Worm (Caenorhabditis elegans) whole organism, young adult: Measurements from ENCODE around the gene nep-25.

Experiments used
- B0035.1 ChIP-seq: sonication (generic microtip); optimal IDR thresholded peaks from 2 replicates; lab custom pipeline; 2016; ENCODE audit warnings: missing genetic modification characterization, mild to moderate bottlenecking, missing compliant biosample characterization, missing genotype, missing genetic modification reagents
- F33H1.4 ChIP-seq: fragments of 200-800 bp; sonication (Bioruptor generic); IDR thresholded peaks from 2 replicates; pipeline ENCODE4 v1.3.6; 2022; ENCODE audit warnings: missing genetic modification reagents, missing genetic modification characterization, missing compliant biosample characterization
- F37B4.10 ChIP-seq: fragments of 200-800 bp; sonication (Bioruptor generic); IDR thresholded peaks from 2 replicates; pipeline ENCODE4 v1.3.6; 2022; ENCODE audit warnings: missing genetic modification characterization, missing compliant biosample characterization
- F52B5.7 ChIP-seq: sonication (generic microtip); optimal IDR thresholded peaks from 2 replicates; lab custom pipeline; 2016; ENCODE audit warnings: mild to moderate bottlenecking, missing genetic modification characterization, missing compliant biosample characterization
- F57A8.1 ChIP-seq: fragments of 200-800 bp; sonication (Bioruptor generic); optimal IDR thresholded peaks from 2 replicates; lab custom pipeline; 2018; ENCODE audit warnings: mild to moderate bottlenecking, missing genetic modification characterization, moderate library complexity, missing compliant biosample characterization
- F57C9.4 ChIP-seq: sonication (generic microtip); optimal IDR thresholded peaks from 2 replicates; lab custom pipeline; 2017; ENCODE audit warnings: mild to moderate bottlenecking, missing genetic modification characterization, missing compliant biosample characterization
- K11D2.4 ChIP-seq: fragments of 200-800 bp; sonication (Bioruptor generic); IDR thresholded peaks from 2 replicates; pipeline ENCODE4 v1.3.6; 2022; ENCODE audit warnings: missing genetic modification reagents, missing genetic modification characterization, missing compliant biosample characterization
- Y53G8AR.9 ChIP-seq: fragments of 200-800 bp; sonication (Bioruptor generic); conservative IDR thresholded peaks from 2 replicates; pipeline ENCODE4 v1.3.6; 2022; ENCODE audit warnings: missing genetic modification reagents, missing genetic modification characterization, missing compliant biosample characterization
- Y79H2A.3 ChIP-seq: fragments of 200-800 bp; sonication (Bioruptor generic); conservative IDR thresholded peaks from 2 replicates; pipeline ENCODE4 v1.3.6; 2022; ENCODE audit warnings: missing genetic modification reagents, missing genetic modification characterization, missing compliant biosample characterization
- ZK185.1 ChIP-seq: sonication (generic microtip); optimal IDR thresholded peaks from 2 replicates; lab custom pipeline; 2016; ENCODE audit warnings: mild to moderate bottlenecking, missing genetic modification characterization, missing compliant biosample characterization; ENCODE audit not compliant: poor library complexity, severe bottlenecking
- aptf-2 ChIP-seq: fragments of 200-800 bp; sonication (Bioruptor generic); conservative IDR thresholded peaks from 2 replicates; pipeline ENCODE4 v1.3.6; 2022; ENCODE audit warnings: missing genetic modification reagents, missing genetic modification characterization, missing compliant biosample characterization
- attf-5 ChIP-seq: fragments of 200-800 bp; sonication (Bioruptor generic); optimal IDR thresholded peaks from 2 replicates; lab custom pipeline; 2018; ENCODE audit warnings: mild to moderate bottlenecking, missing genetic modification characterization, missing compliant biosample characterization
- ceh-58 ChIP-seq: fragments of 200-800 bp; sonication (Bioruptor generic); IDR thresholded peaks from 2 replicates; pipeline ENCODE4 v1.3.6; 2022; ENCODE audit warnings: missing genetic modification characterization, missing compliant biosample characterization
- dox-1 ChIP-seq: fragments of 200-800 bp; sonication (Bioruptor generic); IDR thresholded peaks from 2 replicates; pipeline ENCODE4 v1.3.6; 2022; ENCODE audit warnings: missing genetic modification reagents, missing genetic modification characterization, missing compliant biosample characterization
- dpff-1 ChIP-seq: sonication (generic microtip); optimal IDR thresholded peaks from 2 replicates; lab custom pipeline; 2017; ENCODE audit warnings: mild to moderate bottlenecking, missing genetic modification characterization, missing compliant biosample characterization
- dpl-1 ChIP-seq: fragments of 150-350 bp; optimal IDR thresholded peaks from 2 replicates; lab custom pipeline; 2014; ENCODE audit warnings: missing biosample characterization, missing genetic modification reagents, missing genetic modification characterization
- egrh-3 ChIP-seq: fragments of 200-800 bp; sonication (Bioruptor generic); IDR thresholded peaks from 2 replicates; pipeline ENCODE4 v1.3.6; 2022; ENCODE audit warnings: missing genetic modification reagents, missing genetic modification characterization, missing compliant biosample characterization
- ekl-4 ChIP-seq: fragments of 200-800 bp; sonication (Bioruptor generic); IDR thresholded peaks from 2 replicates; pipeline ENCODE4 v1.3.6; 2022; ENCODE audit warnings: missing genetic modification reagents, missing genetic modification characterization, missing compliant biosample characterization
- hlh-12 ChIP-seq: sonication (generic microtip); optimal IDR thresholded peaks from 2 replicates; lab custom pipeline; 2016; ENCODE audit warnings: missing genetic modification characterization, missing compliant biosample characterization
- hmg-1.2 ChIP-seq: fragments of 200-800 bp; sonication (Bioruptor generic); IDR thresholded peaks from 2 replicates; pipeline ENCODE4 v1.3.6; 2022; ENCODE audit warnings: missing genetic modification reagents, missing genetic modification characterization, missing compliant biosample characterization
- let-526 ChIP-seq: fragments of 200-800 bp; sonication (Bioruptor generic); IDR thresholded peaks from 2 replicates; pipeline ENCODE4 v1.3.6; 2022; ENCODE audit warnings: missing genetic modification reagents, missing genetic modification characterization, missing compliant biosample characterization
- lin-26 ChIP-seq: fragments of 200-800 bp; sonication (Bioruptor generic); IDR thresholded peaks from 2 replicates; pipeline ENCODE4 v1.3.6; 2022; ENCODE audit warnings: missing genetic modification reagents, missing genetic modification characterization, missing compliant biosample characterization
- lin-40 ChIP-seq: sonication (generic microtip); optimal IDR thresholded peaks from 2 replicates; lab custom pipeline; 2016; ENCODE audit warnings: missing genetic modification characterization, mild to moderate bottlenecking, missing compliant biosample characterization, missing genotype, missing genetic modification reagents
- mel-28 ChIP-seq: sonication (generic microtip); optimal IDR thresholded peaks from 2 replicates; lab custom pipeline; 2016; ENCODE audit warnings: borderline replicate concordance, mild to moderate bottlenecking, missing genetic modification characterization, missing compliant biosample characterization
- nfya-1 ChIP-seq: sonication (generic microtip); optimal IDR thresholded peaks from 2 replicates; lab custom pipeline; 2017; ENCODE audit warnings: antibody characterized with exemption, missing compliant biosample characterization, missing genetic modification characterization, borderline replicate concordance; ENCODE audit not compliant: insufficient read depth
- nfyb-1 ChIP-seq: fragments of 200-800 bp; sonication (Bioruptor generic); IDR thresholded peaks from 2 replicates; pipeline ENCODE4 v1.3.6; 2022; ENCODE audit warnings: missing genetic modification reagents, missing genetic modification characterization, missing compliant biosample characterization
- nhr-120 ChIP-seq: fragments of 200-800 bp; sonication (Bioruptor generic); IDR thresholded peaks from 2 replicates; pipeline ENCODE4 v1.3.6; 2022; ENCODE audit warnings: missing genetic modification characterization, missing compliant biosample characterization
- nhr-80 ChIP-seq: sonication (generic microtip); optimal IDR thresholded peaks from 2 replicates; lab custom pipeline; 2016; ENCODE audit warnings: missing genetic modification characterization, missing compliant biosample characterization
- nhr-90 ChIP-seq: sonication (generic microtip); optimal IDR thresholded peaks from 2 replicates; lab custom pipeline; 2016; ENCODE audit warnings: missing genotype, mild to moderate bottlenecking, missing genetic modification characterization, missing compliant biosample characterization
- rcor-1 ChIP-seq: fragments of 200-800 bp; sonication (Bioruptor generic); IDR thresholded peaks from 2 replicates; pipeline ENCODE4 v1.3.6; 2022; ENCODE audit warnings: missing genetic modification reagents, missing genetic modification characterization, missing compliant biosample characterization
- sdz-38 ChIP-seq: sonication (generic microtip); optimal IDR thresholded peaks from 2 replicates; lab custom pipeline; 2016; ENCODE audit warnings: missing genotype, missing genetic modification characterization, missing compliant biosample characterization
- sea-2 ChIP-seq: fragments of 200-800 bp; sonication (Bioruptor generic); IDR thresholded peaks from 2 replicates; pipeline ENCODE4 v1.3.6; 2022; ENCODE audit warnings: missing genetic modification characterization, missing compliant biosample characterization
- snpc-3.4 ChIP-seq: sonication (generic microtip); optimal IDR thresholded peaks from 2 replicates; lab custom pipeline; 2017; ENCODE audit warnings: missing genetic modification characterization, mild to moderate bottlenecking, missing compliant biosample characterization, antibody characterized with exemption, moderate library complexity, missing genotype, missing genetic modification reagents
- snpc-4 ChIP-seq, 5 experiments: fragments of 150-350 bp in 1 of 5; sonication (generic microtip) in 4 of 5; optimal IDR thresholded peaks; 2 replicates each; lab custom pipeline; 2014 to 2018; ENCODE audit warnings: missing genetic modification characterization in 5 of 5, missing biosample characterization in 3 of 5, antibody characterized with exemption in 2 of 5, mild to moderate bottlenecking in 2 of 5, missing compliant biosample characterization in 2 of 5, missing genotype in 2 of 5, moderate library complexity in 2 of 5, missing genetic modification reagents in 1 of 5
- somi-1 ChIP-seq: fragments of 200-800 bp; sonication (Bioruptor generic); optimal IDR thresholded peaks from 2 replicates; lab custom pipeline; 2018; ENCODE audit warnings: mild to moderate bottlenecking, missing genetic modification characterization, missing compliant biosample characterization
- unc-130 ChIP-seq: sonication (generic microtip); optimal IDR thresholded peaks from 2 replicates; lab custom pipeline; 2016; ENCODE audit warnings: missing genetic modification reagents, missing genetic modification characterization, missing compliant biosample characterization
- unc-62 ChIP-seq: fragments of 150-350 bp; optimal IDR thresholded peaks from 2 replicates; lab custom pipeline; 2014; ENCODE audit warnings: missing biosample characterization, missing genetic modification reagents, missing genetic modification characterization
- zim-3 ChIP-seq: sonication (generic microtip); optimal IDR thresholded peaks from 2 replicates; lab custom pipeline; 2017; ENCODE audit warnings: mild to moderate bottlenecking, missing genetic modification characterization, moderate library complexity, missing compliant biosample characterization
- ztf-25 ChIP-seq: fragments of 200-800 bp; sonication (Bioruptor generic); IDR thresholded peaks from 2 replicates; pipeline ENCODE4 v1.3.6; 2022; ENCODE audit warnings: missing genetic modification reagents, missing genetic modification characterization, missing compliant biosample characterization

Gene nep-25

ce11 chrII:5819655-5820054, 22.4 kb upstream of the nep-25 start (continued):
- TF ChIP-seq F57A8.1 (GFP tag; lab: Kevin White, UChicago) (no peak), lin-40 (tag; lab: Kevin White, UChicago) (no peak)

DNA sequence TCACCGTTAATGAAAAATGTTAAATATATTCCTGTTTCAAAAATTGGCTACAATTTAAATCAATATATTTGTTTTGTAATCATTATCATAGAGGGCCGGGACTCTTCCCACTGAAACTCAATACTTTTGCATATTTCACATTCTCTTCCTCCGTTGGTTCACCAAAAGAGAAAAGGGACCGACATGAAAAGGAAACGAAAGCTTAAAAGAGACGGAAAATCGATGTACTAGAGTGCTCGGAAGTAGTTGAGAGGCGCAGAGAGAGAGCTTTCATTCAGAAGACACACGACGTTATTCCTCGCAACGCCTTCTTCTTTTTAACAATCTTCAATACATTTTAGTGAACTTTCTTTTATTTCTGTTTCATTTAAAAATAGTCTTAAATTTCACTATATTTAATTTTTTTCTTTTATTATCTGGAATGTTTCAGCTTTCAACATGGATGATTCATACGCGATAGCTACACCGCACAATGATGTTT, 21.7 kb upstream of the nep-25 start, which contains the start of gene ehs-1:
TSS of gene ehs-1 (plus strand) at position 431 of the 481 bp plus-strand sequence.
- TF ChIP-seq hmg-1.2 (0 out of 2 replicates have a peak, but pooled peaks have one; percentile 4), nfyb-1 (GFP tag; lab: Robert Waterston, UW) (0 out of 2 replicates have a peak, but pooled peaks have one; percentile 8), unc-130 (GFP tag; lab: Kevin White, UChicago) (no peak), lin-26 (no peak)
- TF ChIP-seq, all 124 proteins: peak for 2

DNA sequence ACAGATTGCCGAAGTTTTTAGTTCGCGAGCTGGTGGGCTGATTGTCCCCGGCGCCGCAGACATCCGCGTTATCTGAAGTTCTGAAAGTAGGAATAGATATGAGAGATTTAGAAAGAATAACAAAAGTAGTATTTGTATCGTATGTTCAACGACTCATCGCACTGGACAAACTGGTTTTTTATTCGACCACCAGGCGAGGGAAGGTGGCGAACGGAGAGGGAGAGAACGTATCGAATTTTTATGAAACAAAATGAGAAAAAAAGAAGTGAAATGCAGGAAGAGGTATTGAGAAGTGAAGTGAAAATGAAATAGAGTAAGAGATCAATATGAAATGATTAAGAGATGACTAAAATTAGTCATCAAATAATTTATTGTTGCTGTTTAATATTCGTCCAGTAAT, 14.7 kb upstream of the nep-25 start, which contains the start of gene tbc-2:
TSS of gene tbc-2 (minus strand) at position 80 of the 400 bp plus-strand sequence.
- no peak for TF ChIP-seq nhr-90 (tag; lab: Kevin White, UChicago)
- no peak for TF ChIP-seq B0035.1 (tag; lab: Kevin White, UChicago)
- TF ChIP-seq snpc-3.4 (tag; lab: Kevin White, UChicago): no peak
- TF ChIP-seq sdz-38 (tag; lab: Kevin White, UChicago): no peak
- no peak for TF ChIP-seq dox-1 (GFP tag; lab: Robert Waterston, UW)
- no peak for TF ChIP-seq rcor-1
- TF ChIP-seq ztf-25 (GFP tag; lab: Robert Waterston, UW): no peak
- TF ChIP-seq F33H1.4 (GFP tag; lab: Robert Waterston, UW): no peak
- no peak for TF ChIP-seq dpl-1 (GFP tag; lab: Kevin White, UChicago)
- TF ChIP-seq egrh-3 (GFP tag; lab: Robert Waterston, UW): no peak

ce11 chrII:5828486-5828885, 13.6 kb upstream of the nep-25 start, which contains the start of gene ZK1248.11:
TSS of gene ZK1248.11 (minus strand) at chrII:5828586.
- no peak for TF ChIP-seq K11D2.4 (GFP tag; lab: Robert Waterston, UW)
- TF ChIP-seq unc-62 (GFP tag; lab: Kevin White, UChicago): no peak
- TF ChIP-seq ZK185.1 (tag; lab: Kevin White, UChicago): no peak
- no peak for TF ChIP-seq B0035.1 (tag; lab: Kevin White, UChicago)
- TF ChIP-seq snpc-4 (GFP tag; optimal IDR thresholded peaks at IDR 0.05; lab: Kevin White, UChicago): no peak
- no peak for TF ChIP-seq snpc-4 (tag; optimal IDR thresholded peaks at IDR 0.05; lab: Kevin White, UChicago)

DNA sequence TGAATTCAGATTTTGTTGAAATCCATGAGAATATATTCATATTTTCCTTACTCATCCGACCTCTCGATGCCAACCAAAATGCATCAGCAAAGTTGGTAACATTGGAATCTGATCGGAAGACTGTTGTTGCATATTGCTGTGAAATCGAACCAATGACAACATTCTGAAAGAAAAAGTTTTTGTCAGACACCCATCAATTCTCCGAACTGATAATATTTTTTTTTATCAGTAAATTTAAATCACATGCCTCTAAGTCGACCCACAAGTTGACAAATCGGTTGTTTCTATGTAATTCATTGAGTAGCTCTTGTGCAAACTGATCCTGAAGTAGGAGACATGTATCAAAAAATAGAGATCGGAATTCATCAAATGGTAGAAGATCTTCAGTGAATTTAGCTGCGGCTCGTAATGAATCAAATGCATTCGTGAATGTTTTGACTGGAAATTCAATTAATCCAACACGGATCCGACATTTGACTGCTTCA, 12.1 kb upstream of the nep-25 start, which contains the start of gene col-74:
TSS of gene col-74 (plus strand) at position 435 of the 485 bp plus-strand sequence.
- TF ChIP-seq somi-1 (GFP tag; lab: Kevin White, UChicago) (no peak), nhr-120 (no peak), hlh-12 (no peak), let-526 (GFP tag; lab: Robert Waterston, UW) (no peak), attf-5 (no peak), sea-2 (no peak), dox-1 (GFP tag; lab: Robert Waterston, UW) (peak; percentile 23; the same call in 1 of the 2 replicates), F57C9.4 (tag; lab: Kevin White, UChicago) (no peak), dpl-1 (GFP tag; lab: Kevin White, UChicago) (no peak), nhr-90 (tag; lab: Kevin White, UChicago) (no peak), F57A8.1 (GFP tag; lab: Kevin White, UChicago) (no peak), nfya-1 (no peak), ceh-58 (GFP tag; lab: Robert Waterston, UW) (no peak), F37B4.10 (GFP tag; lab: Robert Waterston, UW) (no peak), Y53G8AR.9 (0 out of 2 replicates have a peak, but pooled peaks have one; percentile 8), nhr-80 (tag; lab: Kevin White, UChicago) (peak; percentile 52), mel-28 (tag; lab: Kevin White, UChicago) (no peak), ekl-4 (GFP tag; lab: Robert Waterston, UW) (no peak), Y79H2A.3 (GFP tag; lab: Robert Waterston, UW) (no peak), F52B5.7 (tag; lab: Kevin White, UChicago) (no peak), aptf-2 (GFP tag; lab: Robert Waterston, UW) (no peak), zim-3 (no peak), dpff-1 (tag; lab: Kevin White, UChicago) (no peak), K11D2.4 (GFP tag; lab: Robert Waterston, UW) (no peak), F33H1.4 (GFP tag; lab: Robert Waterston, UW) (no peak)
